Fruit fly (Drosophila melanogaster): ENCODE data around the gene D19B.
A peak's percentile ranks its signal among the peaks of the same experiment; 100 is the strongest.

D19B gene

dm6 chr3L:6217212-6217611 is 32.5 kb upstream of the D19B start (continued):
- TF ChIP-seq Stat92E (GFP tag; optimal IDR thresholded peaks at IDR 0.05) (no peak), Sox102F (GFP tag; optimal IDR thresholded peaks at IDR 0.05) (peak; percentile 83), CG2678 (tag; optimal IDR thresholded peaks at IDR 0.05) (peak; percentile 77), CG12391 (tag; optimal IDR thresholded peaks at IDR 0.05) (peak; percentile 89), CG17361 (GFP tag; IDR thresholded peaks at IDR 0.05) (peak; percentile 82), CG10267 (tag; optimal IDR thresholded peaks at IDR 0.05) (peak; percentile 80), fd3F (GFP tag; optimal IDR thresholded peaks at IDR 0.05) (no peak), CG10543 (GFP tag; optimal IDR thresholded peaks at IDR 0.05) (no peak), CG8089 (GFP tag; optimal IDR thresholded peaks at IDR 0.05) (no peak), crp (GFP tag; optimal IDR thresholded peaks at IDR 0.05) (peak in 1 of 2 experiments; percentile 22), ap (GFP tag; IDR thresholded peaks at IDR 0.05) (0 out of 2 replicates have a peak, but pooled peaks have one; percentile 26), HLH4C (GFP tag; IDR thresholded peaks at IDR 0.05; ENCODE audit: partially characterized antibody) (no peak), wor (GFP tag; IDR thresholded peaks at IDR 0.05) (0 out of 2 replicates have a peak, but pooled peaks have one; percentile 32), ewg (GFP tag; optimal IDR thresholded peaks at IDR 0.05) (peak; percentile 50), D (optimal IDR thresholded peaks at IDR 0.05) (no peak), D (GFP tag; optimal IDR thresholded peaks at IDR 0.05) (peak; percentile 64), CG10366 (GFP tag; IDR thresholded peaks at IDR 0.05) (peak; percentile 71), CG17568 (GFP tag; optimal IDR thresholded peaks at IDR 0.05) (no peak), ttk (GFP tag; IDR thresholded peaks at IDR 0.05) (peak; percentile 72; the same call in 1 of the 2 replicates), Hmr (GFP tag; optimal IDR thresholded peaks at IDR 0.05) (no peak), hth (optimal IDR thresholded peaks at IDR 0.05) (no peak), CG13123 (GFP tag; optimal IDR thresholded peaks at IDR 0.05) (peak; percentile 55), sr (GFP tag; IDR thresholded peaks at IDR 0.05) (no peak), Atf6 (GFP tag; IDR thresholded peaks at IDR 0.05) (no peak; the same call in 1 of the 2 replicates), Dref (GFP tag; IDR thresholded peaks at IDR 0.05) (no peak), sima (GFP tag; optimal IDR thresholded peaks at IDR 0.05) (no peak), tup (GFP tag; optimal IDR thresholded peaks at IDR 0.05) (no peak), Bdp1 (GFP tag; optimal IDR thresholded peaks at IDR 0.05) (no peak), fd96Cb (tag; optimal IDR thresholded peaks at IDR 0.05) (peak; percentile 80), gsb (GFP tag; IDR thresholded peaks at IDR 0.05) (no peak), CG3065 (GFP tag; optimal IDR thresholded peaks at IDR 0.05) (no peak), CG30020 (tag; optimal IDR thresholded peaks at IDR 0.05) (peak; percentile 5), E2f2 (GFP tag; IDR thresholded peaks at IDR 0.05) (peak; percentile 32; the same call in 1 of the 2 replicates), CG12219 (GFP tag; optimal IDR thresholded peaks at IDR 0.05) (peak; percentile 46), CG8281 (tag; optimal IDR thresholded peaks at IDR 0.05) (peak; percentile 24), run (tag; optimal IDR thresholded peaks at IDR 0.05) (peak; percentile 24), bbx (GFP tag; IDR thresholded peaks at IDR 0.05; ENCODE audit: partially characterized antibody) (no peak), CG2120 (GFP tag; optimal IDR thresholded peaks at IDR 0.05) (peak; percentile 24), Dek (tag; optimal IDR thresholded peaks at IDR 0.05) (peak; percentile 15), CG2129 (GFP tag; IDR thresholded peaks at IDR 0.05; ENCODE audit: partially characterized antibody) (no peak), tll (GFP tag; optimal IDR thresholded peaks at IDR 0.05) (no peak), CG16813 (GFP tag; IDR thresholded peaks at IDR 0.05; ENCODE audit: partially characterized antibody) (no peak), her (GFP tag; optimal IDR thresholded peaks at IDR 0.05) (no peak), Nf-YC (tag; optimal IDR thresholded peaks at IDR 0.05) (no peak), gro (GFP tag; optimal IDR thresholded peaks at IDR 0.05) (no peak), psq (GFP tag; optimal IDR thresholded peaks at IDR 0.05) (no peak), ems (GFP tag; optimal IDR thresholded peaks at IDR 0.05) (no peak), Spps (tag; optimal IDR thresholded peaks at IDR 0.05) (peak; percentile 87), da (GFP tag; optimal IDR thresholded peaks at IDR 0.05) (no peak), CG33213 (GFP tag; optimal IDR thresholded peaks at IDR 0.05) (no peak)

Data from whole organism, embryonic.